Fruit fly (Drosophila melanogaster) whole organism, embryonic: ENCODE data around the gene CG7789.

Experiments
- Bdp1 ChIP-seq: fragments of 200-800 bp; sonication (Bioruptor generic); optimal IDR thresholded peaks from 3 replicates; lab custom pipeline; 2016; ENCODE audit warnings: missing biosample characterization, missing genetic modification characterization
- Bgb ChIP-seq: fragments of 200-800 bp; sonication (Bioruptor generic); IDR thresholded peaks from 2 replicates; pipeline ENCODE4 v1.3.6; 2022; ENCODE audit warnings: missing biosample characterization, missing genetic modification characterization; ENCODE audit not compliant: partially characterized antibody
- C15 ChIP-seq: fragments of 200-800 bp; sonication (Bioruptor generic); IDR thresholded peaks from 3 replicates; pipeline ENCODE4 v1.3.6; 2022; ENCODE audit warnings: missing biosample characterization, missing genetic modification characterization
- CG11085 ChIP-seq: fragments of 200-800 bp; sonication (Bioruptor generic); IDR thresholded peaks from 2 replicates; pipeline ENCODE4 v1.3.6; 2022; ENCODE audit warnings: missing biosample characterization, missing genetic modification characterization
- CG11504 ChIP-seq: fragments of 200-800 bp; sonication (Bioruptor generic); optimal IDR thresholded peaks from 3 replicates; lab custom pipeline; 2019; ENCODE audit warnings: missing biosample characterization, mild to moderate bottlenecking, missing genetic modification characterization, moderate library complexity
- CG11723 ChIP-seq: fragments of 200-800 bp; sonication (Bioruptor generic); optimal IDR thresholded peaks from 2 replicates; lab custom pipeline; 2017; ENCODE audit warnings: missing biosample characterization, mild to moderate bottlenecking, missing genetic modification characterization
- CG12769 ChIP-seq: fragments of 200-800 bp; sonication (Bioruptor generic); optimal IDR thresholded peaks from 2 replicates; lab custom pipeline; 2019; ENCODE audit warnings: missing biosample characterization, mild to moderate bottlenecking, missing genetic modification characterization, moderate library complexity
- CG12942 ChIP-seq: fragments of 200-800 bp; sonication (Bioruptor generic); optimal IDR thresholded peaks from 3 replicates; lab custom pipeline; 2016; ENCODE audit warnings: missing biosample characterization, missing genetic modification characterization
- CG13296 ChIP-seq: fragments of 200-800 bp; sonication (Bioruptor generic); optimal IDR thresholded peaks from 3 replicates; lab custom pipeline; 2018; ENCODE audit warnings: missing biosample characterization, mild to moderate bottlenecking, missing genetic modification characterization
- CG14965 ChIP-seq: fragments of 200-800 bp; sonication (Bioruptor generic); optimal IDR thresholded peaks from 2 replicates; lab custom pipeline; 2016; ENCODE audit warnings: missing biosample characterization, missing genetic modification characterization, borderline replicate concordance
- CG15269 ChIP-seq: fragments of 200-800 bp; sonication (Bioruptor generic); optimal IDR thresholded peaks from 2 replicates; lab custom pipeline; 2018; ENCODE audit warnings: missing biosample characterization, mild to moderate bottlenecking, missing genetic modification characterization, moderate library complexity
- CG15479 ChIP-seq: fragments of 200-800 bp; sonication (Bioruptor generic); optimal IDR thresholded peaks from 3 replicates; lab custom pipeline; 2019; ENCODE audit warnings: missing biosample characterization, mild to moderate bottlenecking, missing genetic modification characterization, moderate library complexity
- CG15696 ChIP-seq: fragments of 200-800 bp; sonication (Bioruptor generic); optimal IDR thresholded peaks from 2 replicates; lab custom pipeline; 2019; ENCODE audit warnings: missing biosample characterization, mild to moderate bottlenecking, missing genetic modification characterization, moderate library complexity
- CG17359 ChIP-seq: fragments of 200-800 bp; sonication (Bioruptor generic); optimal IDR thresholded peaks from 3 replicates; lab custom pipeline; 2018; ENCODE audit warnings: missing biosample characterization, mild to moderate bottlenecking, missing genetic modification characterization, moderate library complexity
- CG2202 ChIP-seq: fragments of 200-800 bp; sonication (Bioruptor generic); optimal IDR thresholded peaks from 2 replicates; lab custom pipeline; 2018; ENCODE audit warnings: missing biosample characterization, mild to moderate bottlenecking, missing genetic modification characterization
- CG30431 ChIP-seq: fragments of 200-800 bp; sonication (Bioruptor generic); optimal IDR thresholded peaks from 2 replicates; lab custom pipeline; 2017; ENCODE audit warnings: missing biosample characterization, missing genetic modification characterization
- CG3995 ChIP-seq: fragments of 200-800 bp; sonication (Bioruptor generic); optimal IDR thresholded peaks from 3 replicates; lab custom pipeline; 2016; ENCODE audit warnings: missing biosample characterization, missing genetic modification characterization
- CG6813 ChIP-seq: fragments of 200-800 bp; sonication (Bioruptor generic); optimal IDR thresholded peaks from 2 replicates; lab custom pipeline; 2017; ENCODE audit warnings: missing biosample characterization, missing genetic modification characterization, mild to moderate bottlenecking, moderate library complexity, missing genetic modification reagents
- CG8089 ChIP-seq: fragments of 200-800 bp; sonication (Bioruptor generic); optimal IDR thresholded peaks from 3 replicates; lab custom pipeline; 2016; ENCODE audit warnings: missing biosample characterization, missing genetic modification characterization
- CG8290 ChIP-seq, 3 experiments: fragments of 200-800 bp; sonication (Bioruptor generic); optimal IDR thresholded peaks; 2 replicates each; lab custom pipeline; 2016 to 2019; ENCODE audit warnings: missing biosample characterization in 3 of 3, missing genetic modification characterization in 3 of 3, mild to moderate bottlenecking in 2 of 3, moderate library complexity in 1 of 3
- CG9817 ChIP-seq: fragments of 200-800 bp; sonication (Bioruptor generic); optimal IDR thresholded peaks from 2 replicates; lab custom pipeline; 2018; ENCODE audit warnings: missing biosample characterization, mild to moderate bottlenecking, missing genetic modification characterization, moderate library complexity
- D19A ChIP-seq: fragments of 200-800 bp; optimal IDR thresholded peaks from 3 replicates; lab custom pipeline; 2019; ENCODE audit warnings: missing biosample characterization, mild to moderate bottlenecking, missing genetic modification characterization, moderate library complexity
- Eip74EF ChIP-seq, 2 experiments: fragments of 200-800 bp in 1 of 2; fragments of >200 bp in 1 of 2; sonication (Bioruptor generic) in 1 of 2; optimal IDR thresholded peaks; 2 replicates each; lab custom pipeline; 2017 to 2019; ENCODE audit warnings: missing biosample characterization in 2 of 2, missing genetic modification characterization in 2 of 2, mild to moderate bottlenecking in 1 of 2, moderate library complexity in 1 of 2
- HmgD ChIP-seq: fragments of 200-800 bp; sonication (Bioruptor generic); optimal IDR thresholded peaks from 3 replicates; lab custom pipeline; 2016; ENCODE audit warnings: missing biosample characterization, missing genetic modification characterization
- Hmx ChIP-seq: fragments of 200-800 bp; sonication (Bioruptor generic); optimal IDR thresholded peaks from 2 replicates; lab custom pipeline; 2016; ENCODE audit warnings: missing biosample characterization, missing genetic modification characterization
- Mrtf ChIP-seq: fragments of 200-800 bp; sonication (Bioruptor generic); IDR thresholded peaks from 3 replicates; pipeline ENCODE4 v1.3.6; 2022; ENCODE audit warnings: missing biosample characterization, missing genetic modification characterization
- NK7.1 ChIP-seq: fragments of 200-800 bp; sonication (Bioruptor generic); optimal IDR thresholded peaks from 3 replicates; lab custom pipeline; 2016; ENCODE audit warnings: missing biosample characterization, missing genetic modification characterization
- PHDP ChIP-seq: fragments of 200-800 bp; sonication (Bioruptor generic); optimal IDR thresholded peaks from 3 replicates; lab custom pipeline; 2018; ENCODE audit warnings: missing biosample characterization, mild to moderate bottlenecking, missing genetic modification characterization, moderate library complexity
- Pdp1 ChIP-seq, 2 experiments: fragments of 200-800 bp; sonication (Bioruptor generic); optimal IDR thresholded peaks; 3 replicates each; lab custom pipeline; 2016; ENCODE audit warnings: missing biosample characterization in 2 of 2, missing genetic modification characterization in 2 of 2, mild to moderate bottlenecking in 1 of 2, moderate library complexity in 1 of 2
- Ptx1 ChIP-seq: fragments of 200-800 bp; sonication (Bioruptor generic); IDR thresholded peaks from 2 replicates; pipeline ENCODE4 v1.3.6; 2022; ENCODE audit warnings: missing biosample characterization, missing genetic modification characterization
- Side ChIP-seq: fragments of 200-800 bp; sonication (Bioruptor generic); optimal IDR thresholded peaks from 2 replicates; lab custom pipeline; 2016; ENCODE audit warnings: missing biosample characterization, missing genetic modification characterization
- Trl ChIP-seq, 3 experiments: fragments of >200 bp in 2 of 3; fragments of 200-800 bp in 1 of 3; sonication (Bioruptor generic) in 1 of 3; optimal IDR thresholded peaks; 2 replicates in 1 of 3; 3 replicates in 2 of 3; lab custom pipeline; 2016 to 2017; ENCODE audit warnings: missing biosample characterization in 1 of 3, missing genetic modification characterization in 1 of 3
- ase ChIP-seq: fragments of 200-800 bp; sonication (Bioruptor generic); IDR thresholded peaks from 3 replicates; pipeline ENCODE4 v1.3.6; 2022; ENCODE audit warnings: missing biosample characterization, missing genetic modification characterization
- az2 ChIP-seq: fragments of 200-800 bp; sonication (Bioruptor generic); optimal IDR thresholded peaks from 3 replicates; lab custom pipeline; 2016; ENCODE audit warnings: missing biosample characterization, missing genetic modification characterization
- caup ChIP-seq: fragments of 200-800 bp; sonication (Bioruptor generic); optimal IDR thresholded peaks from 3 replicates; lab custom pipeline; 2017; ENCODE audit warnings: missing biosample characterization, mild to moderate bottlenecking, missing genetic modification characterization, moderate library complexity; ENCODE audit not compliant: severe bottlenecking
- chinmo ChIP-seq: fragments of 200-800 bp; sonication (Bioruptor generic); IDR thresholded peaks from 4 replicates; pipeline ENCODE4 v1.3.6; 2022; ENCODE audit warnings: missing biosample characterization, missing genetic modification characterization; ENCODE audit not compliant: partially characterized antibody
- dmrt99B ChIP-seq: fragments of 200-800 bp; sonication (Bioruptor generic); optimal IDR thresholded peaks from 2 replicates; lab custom pipeline; 2018; ENCODE audit warnings: missing biosample characterization, mild to moderate bottlenecking, missing genetic modification characterization, moderate library complexity
- ems ChIP-seq: fragments of 200-800 bp; sonication (Bioruptor generic); optimal IDR thresholded peaks from 3 replicates; lab custom pipeline; 2016; ENCODE audit warnings: missing biosample characterization, missing genetic modification characterization
- ftz-f1 ChIP-seq: fragments of 200-800 bp; sonication (Bioruptor generic); optimal IDR thresholded peaks from 2 replicates; lab custom pipeline; 2016; ENCODE audit warnings: missing biosample characterization, missing genetic modification characterization
- hbn ChIP-seq: fragments of 200-800 bp; sonication (Bioruptor generic); IDR thresholded peaks from 2 replicates; pipeline ENCODE4 v1.3.6; 2022; ENCODE audit warnings: missing biosample characterization, missing genetic modification characterization; ENCODE audit not compliant: partially characterized antibody
- otp ChIP-seq: fragments of 200-800 bp; sonication (Bioruptor generic); IDR thresholded peaks from 3 replicates; pipeline ENCODE4, ENCODE4 v1.3.6; 2022; ENCODE audit warnings: missing biosample characterization, missing genetic modification characterization
- pfk ChIP-seq: fragments of 200-800 bp; sonication (Bioruptor generic); optimal IDR thresholded peaks from 2 replicates; lab custom pipeline; 2018; ENCODE audit warnings: missing biosample characterization, mild to moderate bottlenecking, missing genetic modification characterization, moderate library complexity
- repo ChIP-seq: fragments of 200-800 bp; sonication (Bioruptor generic); optimal IDR thresholded peaks from 2 replicates; lab custom pipeline; 2016; ENCODE audit warnings: missing biosample characterization, missing genetic modification characterization
- row ChIP-seq: fragments of 200-800 bp; sonication (Bioruptor generic); IDR thresholded peaks from 3 replicates; pipeline ENCODE4 v1.3.6; 2022; ENCODE audit warnings: missing biosample characterization, missing genetic modification characterization
- schlank ChIP-seq: fragments of 200-800 bp; sonication (Bioruptor generic); optimal IDR thresholded peaks from 2 replicates; lab custom pipeline; 2018; ENCODE audit warnings: missing biosample characterization, mild to moderate bottlenecking, missing genetic modification characterization
- stc ChIP-seq: fragments of 200-800 bp; sonication (Bioruptor generic); IDR thresholded peaks from 2 replicates; pipeline ENCODE4 v1.3.6; 2022; ENCODE audit warnings: missing biosample characterization, missing genetic modification characterization
- stwl ChIP-seq: fragments of 200-800 bp; sonication (Bioruptor generic); optimal IDR thresholded peaks from 3 replicates; lab custom pipeline; 2018; ENCODE audit warnings: missing biosample characterization, mild to moderate bottlenecking, missing genetic modification characterization, moderate library complexity
- wek ChIP-seq: fragments of 200-800 bp; sonication (Bioruptor generic); optimal IDR thresholded peaks from 3 replicates; lab custom pipeline; 2018; ENCODE audit warnings: missing biosample characterization, mild to moderate bottlenecking, missing genetic modification characterization, moderate library complexity
- zf30C ChIP-seq: fragments of 200-800 bp; sonication (Bioruptor generic); optimal IDR thresholded peaks from 3 replicates; lab custom pipeline; 2018; ENCODE audit warnings: missing biosample characterization, mild to moderate bottlenecking, missing genetic modification characterization

Gene CG7789

dm6 chr3R:29757226-29757625, 45.8 kb upstream of the CG7789 start (continued):
- TF ChIP-seq CG11723 (GFP tag; lab: Kevin White, UChicago) (no peak), Bdp1 (no peak), CG8089 (GFP tag; lab: Kevin White, UChicago) (peak; percentile 19), Mrtf (GFP tag; lab: Robert Waterston, UW) (peak; percentile 52; the same call in 2 of the 3 replicates), CG2202 (no peak), CG9817 (tag; lab: Kevin White, UChicago) (peak; percentile 0), NK7.1 (GFP tag; lab: Kevin White, UChicago) (no peak), schlank (tag; lab: Kevin White, UChicago) (peak; percentile 51), Side (GFP tag; lab: Kevin White, UChicago) (no peak), CG14965 (GFP tag; lab: Kevin White, UChicago) (no peak), CG11504 (peak; percentile 27), CG15696 (tag; lab: Kevin White, UChicago) (no peak), stwl (tag; lab: Kevin White, UChicago) (no peak), Hmx (GFP tag; lab: Kevin White, UChicago) (no peak), HmgD (GFP tag; lab: Kevin White, UChicago) (no peak), caup (peak; percentile 18), otp (0 out of 3 replicates have a peak, but pooled peaks have one; percentile 19), Pdp1 (GFP tag; optimal IDR thresholded peaks at IDR 0.05; lab: Kevin White, UChicago) (peak in 1 of 2 experiments; percentile 2), repo (GFP tag; lab: Kevin White, UChicago) (peak; percentile 28), C15 (0 out of 3 replicates have a peak, but pooled peaks have one; percentile 46), CG15269 (tag; lab: Kevin White, UChicago) (no peak), dmrt99B (tag; lab: Kevin White, UChicago) (peak; percentile 0), Bgb (GFP tag; lab: Robert Waterston, UW) (0 out of 2 replicates have a peak, but pooled peaks have one; percentile 13), CG6813 (peak; percentile 19), D19A (tag; lab: Kevin White, UChicago) (no peak), ftz-f1 (GFP tag; lab: Kevin White, UChicago) (no peak), chinmo (GFP tag; lab: Robert Waterston, UW) (no peak), CG11085 (GFP tag; lab: Robert Waterston, UW) (no peak), Eip74EF (GFP tag; optimal IDR thresholded peaks at IDR 0.05; lab: Kevin White, UChicago) (peak in 1 of 2 experiments; percentile 3), pfk (GFP tag; lab: Kevin White, UChicago) (no peak), CG3995 (GFP tag; lab: Kevin White, UChicago) (no peak), stc (GFP tag; lab: Robert Waterston, UW) (no peak), ase (GFP tag; lab: Robert Waterston, UW) (no peak), CG8290 (GFP tag; optimal IDR thresholded peaks at IDR 0.05; lab: Kevin White, UChicago) (no peak), CG8290 (tag; optimal IDR thresholded peaks at IDR 0.05; lab: Kevin White, UChicago) (peak in 1 of 2 experiments; percentile 72), CG17359 (tag; lab: Kevin White, UChicago) (peak; percentile 35), Trl (optimal IDR thresholded peaks at IDR 0.05; lab: Kevin White, UChicago) (no peak), Trl (GFP tag; optimal IDR thresholded peaks at IDR 0.05; lab: Kevin White, UChicago) (peak; percentile 12), CG13296 (GFP tag; lab: Kevin White, UChicago) (peak; percentile 5), CG30431 (GFP tag; lab: Kevin White, UChicago) (no peak), Ptx1 (GFP tag; lab: Robert Waterston, UW) (no peak), PHDP (tag; lab: Kevin White, UChicago) (peak; percentile 25), zf30C (GFP tag; lab: Kevin White, UChicago) (no peak), CG15479 (GFP tag; lab: Kevin White, UChicago) (no peak), ems (GFP tag; lab: Kevin White, UChicago) (no peak), az2 (GFP tag; lab: Kevin White, UChicago) (no peak), hbn (GFP tag; lab: Robert Waterston, UW) (no peak), CG12769 (no peak), row (GFP tag; lab: Robert Waterston, UW) (no peak), wek (GFP tag; lab: Kevin White, UChicago) (peak; percentile 67), CG12942 (GFP tag; lab: Kevin White, UChicago) (peak; percentile 14)
